Worm (Caenorhabditis elegans): ENCODE data around the gene mam-3.

DNA sequence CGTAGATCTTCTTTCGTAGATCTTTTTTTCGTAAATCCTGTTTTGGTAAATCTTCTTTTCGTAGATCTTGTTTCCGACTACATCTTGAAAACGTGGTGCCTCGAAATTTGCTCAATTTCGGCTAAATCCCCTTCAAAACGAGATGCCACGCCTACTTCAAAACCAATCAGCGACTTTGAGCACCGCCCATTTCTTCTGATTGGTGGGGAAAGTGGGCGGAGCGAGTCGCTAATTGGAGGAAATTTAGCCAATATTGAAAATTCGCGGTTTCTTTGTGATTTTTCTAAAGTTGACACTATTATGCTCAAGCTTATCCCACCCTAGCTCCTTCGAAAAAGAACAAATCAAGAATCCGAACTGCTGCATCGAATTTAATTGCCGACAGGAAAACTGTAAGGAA is 42.4 kb upstream of the mam-3 start:
- TF ChIP-seq ama-1 (optimal IDR thresholded peaks at IDR 0.05) = no peak
- no peak for TF ChIP-seq flt-1 (GFP tag; IDR thresholded peaks at IDR 0.05)
- no peak for TF ChIP-seq ceh-13 (GFP tag; optimal IDR thresholded peaks at IDR 0.05)

Measured in whole organism, early embryonic.